Worm (Caenorhabditis elegans): ENCODE measurements around the gene pigq-1.

DNA sequence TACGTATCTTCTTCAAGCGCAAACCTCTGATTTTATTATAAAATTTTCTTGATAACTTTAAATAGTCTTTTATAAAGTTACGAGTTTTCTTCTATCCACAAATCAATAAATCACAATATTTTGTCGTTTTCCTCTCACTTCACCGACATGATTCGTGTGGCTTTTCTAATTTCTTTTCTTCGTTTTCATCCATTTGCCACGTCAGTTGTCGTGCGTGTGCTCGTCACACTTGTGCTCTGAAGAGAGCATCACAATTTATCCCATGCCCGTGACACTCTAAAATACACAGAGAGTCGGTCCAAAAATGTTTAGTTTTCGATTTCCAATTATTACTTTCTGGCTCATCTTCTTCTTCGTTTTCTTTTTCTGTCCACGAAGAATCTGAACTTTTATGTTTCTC lies 35.1 kb downstream of the pigq-1 start:
- peak; percentile 24 for TF ChIP-seq nfya-1 (tag; optimal IDR thresholded peaks at IDR 0.05; ENCODE audit: insufficient read depth)
- TF ChIP-seq mdl-1 (tag; optimal IDR thresholded peaks at IDR 0.05) = no peak
- no peak for TF ChIP-seq fkh-10 (GFP tag; optimal IDR thresholded peaks at IDR 0.05)
- TF ChIP-seq skn-1 (tag; optimal IDR thresholded peaks at IDR 0.05) = no peak
- no peak for TF ChIP-seq nhr-76 (tag; optimal IDR thresholded peaks at IDR 0.05)
- TF ChIP-seq elt-2 (tag; optimal IDR thresholded peaks at IDR 0.05) = no peak
- no peak for TF ChIP-seq nhr-77 (tag; optimal IDR thresholded peaks at IDR 0.05)
- no peak for TF ChIP-seq nhr-67 (tag; optimal IDR thresholded peaks at IDR 0.05)
- TF ChIP-seq ZK546.5 (tag; optimal IDR thresholded peaks at IDR 0.05) = no peak
- TF ChIP-seq snpc-4 (tag; optimal IDR thresholded peaks at IDR 0.05) = no peak
- TF ChIP-seq nhr-28 (tag; optimal IDR thresholded peaks at IDR 0.05) = no peak
- no peak for TF ChIP-seq unc-39 (tag; optimal IDR thresholded peaks at IDR 0.05)
- TF ChIP-seq ceh-82 (tag; optimal IDR thresholded peaks at IDR 0.05) = no peak
- no peak for TF ChIP-seq egl-27 (tag; optimal IDR thresholded peaks at IDR 0.05)
